Worm (Caenorhabditis elegans) whole organism, L1 larva: ENCODE results near the gene let-19.
A peak's percentile ranks its signal among the peaks of the same experiment; 100 is the strongest.

Experiments
- C04F5.9 ChIP-seq: sonication (generic microtip); optimal IDR thresholded peaks from 2 replicates; lab custom pipeline; 2016; ENCODE audit warnings: missing genetic modification characterization, missing compliant biosample characterization
- C16A3.4 ChIP-seq: fragments of 150-350 bp; optimal IDR thresholded peaks from 2 replicates; lab custom pipeline; 2014; ENCODE audit warnings: missing biosample characterization, missing genetic modification characterization
- C34B4.2 ChIP-seq: sonication (generic microtip); optimal IDR thresholded peaks from 2 replicates; lab custom pipeline; 2017; ENCODE audit warnings: mild to moderate bottlenecking, missing genetic modification characterization, missing compliant biosample characterization
- F16B12.6 ChIP-seq: fragments of 150-350 bp; optimal IDR thresholded peaks from 2 replicates; lab custom pipeline; 2014; ENCODE audit warnings: missing biosample characterization, missing genetic modification characterization
- alr-1 ChIP-seq: fragments of 200-800 bp; sonication (Bioruptor generic); optimal IDR thresholded peaks from 2 replicates; lab custom pipeline; 2018; ENCODE audit warnings: borderline replicate concordance, mild to moderate bottlenecking, missing genetic modification characterization, missing compliant biosample characterization
- aly-2 ChIP-seq: fragments of 150-350 bp; optimal IDR thresholded peaks from 2 replicates; lab custom pipeline; 2014; ENCODE audit warnings: missing biosample characterization, missing genetic modification characterization
- ceh-8 ChIP-seq: fragments of 200-800 bp; sonication (Bioruptor generic); optimal IDR thresholded peaks from 2 replicates; lab custom pipeline; 2018; ENCODE audit warnings: mild to moderate bottlenecking, missing genetic modification characterization, moderate library complexity, missing compliant biosample characterization
- ceh-82 ChIP-seq, 3 experiments: fragments of 150-350 bp in 1 of 3; sonication (generic microtip) in 2 of 3; optimal IDR thresholded peaks; 2 replicates each; lab custom pipeline; 2014 to 2017; ENCODE audit warnings: missing biosample characterization in 3 of 3, missing genetic modification characterization in 3 of 3
- ceh-88 ChIP-seq: fragments of 200-800 bp; sonication (Bioruptor generic); IDR thresholded peaks from 2 replicates; pipeline ENCODE4 v1.3.6; 2022; ENCODE audit warnings: missing genetic modification characterization, missing compliant biosample characterization
- dsc-1 ChIP-seq: sonication (generic microtip); optimal IDR thresholded peaks from 2 replicates; lab custom pipeline; 2016; ENCODE audit warnings: mild to moderate bottlenecking, missing genetic modification characterization, missing compliant biosample characterization
- efl-1 ChIP-seq, 4 experiments: fragments of 150-350 bp; optimal IDR thresholded peaks in 3 of 4; peaks in 1 of 4; 1 replicate in 1 of 4; 2 replicates in 3 of 4; lab custom pipeline; 2014; ENCODE audit warnings: missing biosample characterization in 2 of 4, missing genetic modification characterization in 2 of 4, missing genetic modification reagents in 2 of 4
- efl-3 ChIP-seq: fragments of 200-800 bp; sonication (Bioruptor generic); optimal IDR thresholded peaks from 2 replicates; lab custom pipeline; 2018; ENCODE audit warnings: mild to moderate bottlenecking, missing genetic modification characterization, missing compliant biosample characterization
- elt-3 ChIP-seq, 6 experiments: fragments of 150-350 bp in 1 of 6; sonication (generic microtip); optimal IDR thresholded peaks; 2 replicates each; lab custom pipeline; 2017 to 2018; ENCODE audit warnings: missing biosample characterization in 6 of 6, missing genetic modification characterization in 6 of 6, inconsistent platforms in 1 of 6
- fkh-10 ChIP-seq: sonication (generic microtip); optimal IDR thresholded peaks from 2 replicates; lab custom pipeline; 2017; ENCODE audit warnings: missing biosample characterization, missing genetic modification reagents, missing genetic modification characterization
- hpl-2 ChIP-seq: fragments of 150-350 bp; optimal IDR thresholded peaks from 2 replicates; lab custom pipeline; 2014; ENCODE audit warnings: missing biosample characterization, missing genetic modification reagents, missing genetic modification characterization
- irx-1 ChIP-seq: sonication (generic microtip); optimal IDR thresholded peaks from 2 replicates; lab custom pipeline; 2016; ENCODE audit warnings: missing genetic modification characterization, missing compliant biosample characterization
- lin-13 ChIP-seq: fragments of 150-350 bp; optimal IDR thresholded peaks from 2 replicates; lab custom pipeline; 2014; ENCODE audit warnings: missing biosample characterization, missing genetic modification reagents, missing genetic modification characterization
- lin-39 ChIP-seq: fragments of 150-350 bp; optimal IDR thresholded peaks from 2 replicates; lab custom pipeline; 2014; ENCODE audit warnings: missing biosample characterization, missing genetic modification reagents, missing genetic modification characterization
- lir-3 ChIP-seq: sonication (generic microtip); optimal IDR thresholded peaks from 2 replicates; lab custom pipeline; 2016; ENCODE audit warnings: mild to moderate bottlenecking, missing genetic modification characterization, moderate library complexity, missing compliant biosample characterization; ENCODE audit not compliant: poor library complexity
- lsy-2 ChIP-seq, 2 experiments: fragments of 150-350 bp; optimal IDR thresholded peaks; 2 replicates each; lab custom pipeline; 2014; ENCODE audit warnings: missing biosample characterization in 2 of 2, missing genetic modification characterization in 2 of 2
- mab-9 ChIP-seq: fragments of 200-800 bp; sonication (Bioruptor generic); IDR thresholded peaks from 2 replicates; pipeline ENCODE4 v1.3.6; 2022; ENCODE audit warnings: missing genetic modification reagents, missing genetic modification characterization, missing compliant biosample characterization
- mef-2 ChIP-seq: fragments of 150-350 bp; optimal IDR thresholded peaks from 2 replicates; lab custom pipeline; 2014; ENCODE audit warnings: missing biosample characterization, missing genetic modification characterization
- mep-1 ChIP-seq: fragments of 150-350 bp; optimal IDR thresholded peaks from 2 replicates; lab custom pipeline; 2014; ENCODE audit warnings: missing biosample characterization, missing genetic modification characterization
- nhr-11 ChIP-seq: fragments of 150-350 bp; optimal IDR thresholded peaks from 2 replicates; lab custom pipeline; 2014; ENCODE audit warnings: missing biosample characterization, missing genetic modification characterization
- nhr-12 ChIP-seq: sonication (generic microtip); optimal IDR thresholded peaks from 2 replicates; lab custom pipeline; 2017; ENCODE audit warnings: missing biosample characterization, missing genetic modification characterization
- nhr-20 ChIP-seq: sonication (generic microtip); optimal IDR thresholded peaks from 2 replicates; lab custom pipeline; 2016; ENCODE audit warnings: mild to moderate bottlenecking, missing genetic modification characterization, missing compliant biosample characterization
- nhr-237 ChIP-seq: fragments of 150-350 bp; optimal IDR thresholded peaks from 2 replicates; lab custom pipeline; 2014; ENCODE audit warnings: missing biosample characterization, missing genetic modification characterization
- nhr-28 ChIP-seq: fragments of 150-350 bp; optimal IDR thresholded peaks from 2 replicates; lab custom pipeline; 2014; ENCODE audit warnings: missing biosample characterization, missing genetic modification characterization
- nhr-47 ChIP-seq: sonication (generic microtip); optimal IDR thresholded peaks from 2 replicates; lab custom pipeline; 2016; ENCODE audit warnings: mild to moderate bottlenecking, missing genetic modification characterization, moderate library complexity, missing compliant biosample characterization
- nhr-71 ChIP-seq: sonication (generic microtip); optimal IDR thresholded peaks from 2 replicates; lab custom pipeline; 2016; ENCODE audit warnings: mild to moderate bottlenecking, missing genetic modification characterization, moderate library complexity, missing compliant biosample characterization
- nhr-84 ChIP-seq: sonication (generic microtip); optimal IDR thresholded peaks from 2 replicates; lab custom pipeline; 2017; ENCODE audit warnings: missing biosample characterization, missing genetic modification characterization
- nhr-85 ChIP-seq: sonication (generic microtip); peaks from one replicate; lab custom pipeline; 2016; ENCODE audit warnings: missing genetic modification characterization, inconsistent platforms, missing compliant biosample characterization
- nhr-90 ChIP-seq: sonication (generic microtip); optimal IDR thresholded peaks from 2 replicates; lab custom pipeline; 2016; ENCODE audit warnings: mild to moderate bottlenecking, missing genetic modification characterization, missing compliant biosample characterization; ENCODE audit not compliant: poor library complexity
- pax-3 ChIP-seq: fragments of 200-800 bp; sonication (Bioruptor generic); optimal IDR thresholded peaks from 2 replicates; lab custom pipeline; 2018; ENCODE audit warnings: mild to moderate bottlenecking, missing genetic modification characterization, moderate library complexity, missing compliant biosample characterization
- pqm-1 ChIP-seq: sonication (generic microtip); optimal IDR thresholded peaks from 3 replicates; lab custom pipeline; 2017; ENCODE audit warnings: missing biosample characterization, missing genetic modification characterization
- rnt-1 ChIP-seq: sonication (generic microtip); optimal IDR thresholded peaks from 2 replicates; lab custom pipeline; 2016; ENCODE audit warnings: mild to moderate bottlenecking, missing genetic modification characterization, moderate library complexity, missing compliant biosample characterization
- snu-23 ChIP-seq: sonication (generic microtip); optimal IDR thresholded peaks from 2 replicates; lab custom pipeline; 2016; ENCODE audit warnings: missing genetic modification characterization, missing compliant biosample characterization
- sptf-1 ChIP-seq: fragments of 150-350 bp; optimal IDR thresholded peaks from 2 replicates; lab custom pipeline; 2014; ENCODE audit warnings: missing biosample characterization, missing genetic modification characterization
- tbx-2 ChIP-seq: sonication (generic microtip); optimal IDR thresholded peaks from 2 replicates; lab custom pipeline; 2016; ENCODE audit warnings: missing genetic modification characterization, missing compliant biosample characterization
- unc-30 ChIP-seq: sonication (generic microtip); optimal IDR thresholded peaks from 2 replicates; lab custom pipeline; 2017; ENCODE audit warnings: missing biosample characterization, missing genetic modification characterization
- unc-98 ChIP-seq: fragments of 200-800 bp; sonication (Bioruptor generic); IDR thresholded peaks from 2 replicates; pipeline ENCODE4 v1.3.6; 2022; ENCODE audit warnings: missing genetic modification characterization, missing compliant biosample characterization
- xbp-1 ChIP-seq: sonication (generic microtip); optimal IDR thresholded peaks from 2 replicates; lab custom pipeline; 2016; ENCODE audit warnings: missing genetic modification characterization, missing compliant biosample characterization
- zip-4 ChIP-seq: fragments of 200-800 bp; sonication (Bioruptor generic); optimal IDR thresholded peaks from 2 replicates; lab custom pipeline; 2018; ENCODE audit warnings: mild to moderate bottlenecking, missing genetic modification characterization, moderate library complexity, missing compliant biosample characterization
- ztf-11 ChIP-seq, 2 experiments: sonication (generic microtip); optimal IDR thresholded peaks; 2 replicates each; lab custom pipeline; 2016 to 2017; ENCODE audit warnings: missing genetic modification characterization in 2 of 2, missing biosample characterization in 1 of 2, missing compliant biosample characterization in 1 of 2
- ztf-4 ChIP-seq: fragments of 150-350 bp; optimal IDR thresholded peaks from 2 replicates; lab custom pipeline; 2014; ENCODE audit warnings: missing biosample characterization, missing genetic modification characterization

let-19 gene

ce11 chrII:8745449-8746297, 25.1 kb upstream of the let-19 start (continued):
- TF ChIP-seq lsy-2 (tag; optimal IDR thresholded peaks at IDR 0.05; lab: Kevin White, UChicago), result no peak
- no peak for TF ChIP-seq nhr-90 (tag; lab: Kevin White, UChicago)
- TF ChIP-seq, all 84 proteins: peak for 7

ce11 chrII:8746298-8746775, 24.4 kb upstream of the let-19 start:
- TF ChIP-seq F16B12.6, result no peak
- TF ChIP-seq snu-23, result peak; percentile 11

- TF ChIP-seq mab-9 (GFP tag; lab: Robert Waterston, UW) (no peak), xbp-1 (no peak), efl-1 (optimal IDR thresholded peaks at IDR 0.05; lab: Kevin White, UChicago) (peak in 1 of 2 experiments; percentile 33), efl-1 (GFP tag; optimal IDR thresholded peaks at IDR 0.05 in 1 of 2; lab: Kevin White, UChicago) (peak in 1 of 2 experiments; percentile 84), snu-23 (peak; percentile 59), nhr-90 (tag; lab: Kevin White, UChicago) (peak; percentile 82), unc-30 (no peak), efl-3 (GFP tag; lab: Kevin White, UChicago) (no peak), C16A3.4 (peak; percentile 33), nhr-47 (tag; lab: Kevin White, UChicago) (peak; percentile 73), hpl-2 (peak; percentile 23), aly-2 (tag; lab: Kevin White, UChicago) (no peak), tbx-2 (tag; lab: Kevin White, UChicago) (peak; percentile 41), unc-98 (GFP tag; lab: Robert Waterston, UW) (no peak), irx-1 (tag; lab: Kevin White, UChicago) (no peak), rnt-1 (tag; lab: Kevin White, UChicago) (peak; percentile 23), ztf-11 (tag; optimal IDR thresholded peaks at IDR 0.05; lab: Kevin White, UChicago) (peak in 1 of 2 experiments; percentile 34), ceh-88 (GFP tag; lab: Robert Waterston, UW) (no peak; the same call in 1 of the 2 replicates), ceh-82 (tag; optimal IDR thresholded peaks at IDR 0.05; lab: Kevin White, UChicago) (no peak), lsy-2 (tag; optimal IDR thresholded peaks at IDR 0.05; lab: Kevin White, UChicago) (peak in 1 of 2 experiments; percentile 46), ceh-8 (no peak), alr-1 (tag; lab: Kevin White, UChicago) (no peak), lin-39 (no peak), nhr-12 (no peak), nhr-28 (tag; lab: Kevin White, UChicago) (no peak), nhr-85 (tag; lab: Kevin White, UChicago) (peak; percentile 55), zip-4 (GFP tag; lab: Kevin White, UChicago) (no peak), ztf-4 (tag; lab: Kevin White, UChicago) (peak; percentile 67), pqm-1 (tag; lab: Kevin White, UChicago) (no peak), nhr-71 (tag; lab: Kevin White, UChicago) (peak; percentile 63), fkh-10 (GFP tag; lab: Kevin White, UChicago) (no peak), C34B4.2 (tag; lab: Kevin White, UChicago) (no peak), pax-3 (tag; lab: Kevin White, UChicago) (peak; percentile 42), lin-13 (peak; percentile 39), mep-1 (tag; lab: Kevin White, UChicago) (no peak), nhr-84 (tag; lab: Kevin White, UChicago) (no peak), elt-3 (tag; optimal IDR thresholded peaks at IDR 0.05; lab: Kevin White, UChicago) (peak in 3 of 6 experiments; percentile 19 to 74 (median 38)), nhr-20 (tag; lab: Kevin White, UChicago) (peak; percentile 44), mef-2 (no peak), dsc-1 (tag; lab: Kevin White, UChicago) (peak; percentile 2), nhr-237 (tag; lab: Kevin White, UChicago) (no peak), nhr-11 (tag; lab: Kevin White, UChicago) (no peak), sptf-1 (tag; lab: Kevin White, UChicago) (no peak), C04F5.9 (peak; percentile 21), lir-3 (tag; lab: Kevin White, UChicago) (peak; percentile 60)
Observed at ce11 chrII:8747246-8747938, 23.4 kb upstream of the let-19 start.
